Worm (Caenorhabditis elegans): Measurements from ENCODE around the gene fat-3.
"Not testable (repeated sequence)": the region's sequence is repeated elsewhere in the genome, so short reads cannot be mapped to it uniquely, and the experiment has no call there.

DNA sequence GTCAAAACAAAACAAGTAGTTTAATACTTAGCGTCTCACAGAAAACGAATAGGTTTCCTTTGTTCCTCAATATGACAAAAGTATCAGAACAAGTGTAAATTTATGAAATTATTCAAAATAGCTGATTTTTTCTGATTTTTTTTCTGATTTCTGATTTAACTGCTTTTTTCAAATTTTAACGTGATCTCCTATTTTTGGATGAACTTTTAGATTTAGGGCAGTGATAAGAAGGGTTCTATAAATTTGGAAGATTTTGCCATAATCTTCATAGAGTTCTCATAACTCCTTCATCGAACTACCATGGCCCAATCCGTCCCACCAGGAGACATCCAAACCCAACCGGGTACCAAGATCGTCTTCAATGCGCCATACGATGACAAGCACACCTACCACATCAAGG, 33.1 kb upstream of the fat-3 start, which contains the start of gene msp-78:
- not testable (repeated sequence) for TF ChIP-seq ztf-29 (GFP tag; IDR thresholded peaks at IDR 0.05); tab-1 (GFP tag; IDR thresholded peaks at IDR 0.05); flt-1 (GFP tag; IDR thresholded peaks at IDR 0.05); ztf-23 (GFP tag; IDR thresholded peaks at IDR 0.05); T22C8.4 (GFP tag; IDR thresholded peaks at IDR 0.05); cog-1 (tag; optimal IDR thresholded peaks at IDR 0.05); klf-2 (GFP tag; conservative IDR thresholded peaks at IDR 0.05); med-1 (GFP tag; optimal IDR thresholded peaks at IDR 0.05; ENCODE audit: insufficient read depth)
